Fruit fly (Drosophila melanogaster) whole organism, embryonic: ENCODE results near the gene ZnT35C.

ENCODE experiments used
- Awh ChIP-seq: fragments of 200-800 bp; sonication (Bioruptor generic); IDR thresholded peaks from 2 replicates; pipeline ENCODE4, ENCODE4 v1.3.6; 2022; ENCODE audit warnings: missing biosample characterization, missing genetic modification characterization
- CG11695 ChIP-seq: fragments of 200-800 bp; sonication (Bioruptor generic); IDR thresholded peaks from 3 replicates; pipeline ENCODE4 v1.3.6; 2022; ENCODE audit warnings: missing biosample characterization, missing genetic modification characterization
- CG12659 ChIP-seq: fragments of 200-800 bp; sonication (Bioruptor generic); optimal IDR thresholded peaks from 3 replicates; lab custom pipeline; 2017; ENCODE audit warnings: mild to moderate bottlenecking, missing biosample characterization, missing genetic modification reagents, missing genetic modification characterization
- CG13775 ChIP-seq: fragments of 200-800 bp; sonication (Bioruptor generic); optimal IDR thresholded peaks from 3 replicates; lab custom pipeline; 2017; ENCODE audit warnings: missing biosample characterization, mild to moderate bottlenecking, missing genetic modification characterization
- CG1603 ChIP-seq: fragments of 200-800 bp; sonication (Bioruptor generic); optimal IDR thresholded peaks from 2 replicates; lab custom pipeline; 2019; ENCODE audit warnings: missing biosample characterization, mild to moderate bottlenecking, missing genetic modification characterization, moderate library complexity
- CG16813 ChIP-seq: fragments of 200-800 bp; sonication (Bioruptor generic); IDR thresholded peaks from 3 replicates; pipeline ENCODE4 v1.3.6; 2022; ENCODE audit warnings: missing biosample characterization, missing genetic modification characterization; ENCODE audit not compliant: partially characterized antibody
- CG17186 ChIP-seq: fragments of 200-800 bp; sonication (Bioruptor generic); optimal IDR thresholded peaks from 3 replicates; lab custom pipeline; 2017; ENCODE audit warnings: missing biosample characterization, missing genetic modification reagents, missing genetic modification characterization
- CG17361 ChIP-seq: fragments of 200-800 bp; sonication (Bioruptor generic); IDR thresholded peaks from 3 replicates; pipeline ENCODE4 v1.3.6; 2022; ENCODE audit warnings: missing biosample characterization, missing genetic modification characterization
- CG17829 ChIP-seq: fragments of 200-800 bp; optimal IDR thresholded peaks from 2 replicates; lab custom pipeline; 2019; ENCODE audit warnings: missing biosample characterization, mild to moderate bottlenecking, missing genetic modification characterization, moderate library complexity
- CG1832 ChIP-seq: fragments of 200-800 bp; sonication (Bioruptor generic); optimal IDR thresholded peaks from 2 replicates; lab custom pipeline; 2017; ENCODE audit warnings: missing biosample characterization, mild to moderate bottlenecking, missing genetic modification characterization, inconsistent platforms
- CG2116 ChIP-seq: fragments of 200-800 bp; sonication (Bioruptor generic); optimal IDR thresholded peaks from 3 replicates; lab custom pipeline; 2018; ENCODE audit warnings: missing biosample characterization, mild to moderate bottlenecking, missing genetic modification characterization
- CG2120 ChIP-seq: fragments of 200-800 bp; sonication (Bioruptor generic); optimal IDR thresholded peaks from 3 replicates; lab custom pipeline; 2016; ENCODE audit warnings: missing biosample characterization, missing genetic modification characterization
- CG2202 ChIP-seq: fragments of 200-800 bp; sonication (Bioruptor generic); optimal IDR thresholded peaks from 2 replicates; lab custom pipeline; 2018; ENCODE audit warnings: missing biosample characterization, mild to moderate bottlenecking, missing genetic modification characterization
- CG3065 ChIP-seq: fragments of 200-800 bp; sonication (Bioruptor generic); optimal IDR thresholded peaks from 2 replicates; lab custom pipeline; 2016; ENCODE audit warnings: missing biosample characterization, missing genetic modification characterization
- CG3281 ChIP-seq: fragments of 200-800 bp; sonication (Bioruptor generic); optimal IDR thresholded peaks from 3 replicates; lab custom pipeline; 2017; ENCODE audit warnings: missing biosample characterization, mild to moderate bottlenecking, missing genetic modification characterization
- CG3838 ChIP-seq: fragments of 200-800 bp; sonication (Bioruptor generic); optimal IDR thresholded peaks from 3 replicates; lab custom pipeline; 2016; ENCODE audit warnings: missing biosample characterization, missing genetic modification characterization
- CG43689 ChIP-seq: fragments of 200-800 bp; sonication (Bioruptor generic); IDR thresholded peaks from 2 replicates; pipeline ENCODE4 v1.3.6; 2022; ENCODE audit warnings: missing biosample characterization, missing genetic modification characterization
- CG4617 ChIP-seq: fragments of 200-800 bp; sonication (Bioruptor generic); optimal IDR thresholded peaks from 3 replicates; lab custom pipeline; 2016; ENCODE audit warnings: missing biosample characterization, missing genetic modification characterization, borderline replicate concordance
- CG6654 ChIP-seq: fragments of 200-800 bp; sonication (Bioruptor generic); optimal IDR thresholded peaks from 2 replicates; lab custom pipeline; 2017; ENCODE audit warnings: missing biosample characterization, mild to moderate bottlenecking, missing genetic modification characterization
- CG6689 ChIP-seq: fragments of 200-800 bp; sonication (Bioruptor generic); IDR thresholded peaks from 2 replicates; pipeline ENCODE4 v1.3.6; 2022; ENCODE audit warnings: missing biosample characterization, missing genetic modification characterization
- CG6813 ChIP-seq: fragments of 200-800 bp; sonication (Bioruptor generic); optimal IDR thresholded peaks from 2 replicates; lab custom pipeline; 2017; ENCODE audit warnings: missing biosample characterization, missing genetic modification characterization, mild to moderate bottlenecking, moderate library complexity, missing genetic modification reagents
- CG7745 ChIP-seq: fragments of 200-800 bp; sonication (Bioruptor generic); optimal IDR thresholded peaks from 2 replicates; lab custom pipeline; 2018; ENCODE audit warnings: missing biosample characterization, mild to moderate bottlenecking, missing genetic modification characterization, moderate library complexity
- CG8359 ChIP-seq: fragments of 200-800 bp; sonication (Bioruptor generic); optimal IDR thresholded peaks from 2 replicates; lab custom pipeline; 2017; ENCODE audit warnings: missing biosample characterization, mild to moderate bottlenecking, missing genetic modification characterization, borderline replicate concordance
- CG8388 ChIP-seq: fragments of 200-800 bp; sonication (Bioruptor generic); optimal IDR thresholded peaks from 2 replicates; lab custom pipeline; 2019; ENCODE audit warnings: missing biosample characterization, mild to moderate bottlenecking, missing genetic modification characterization, moderate library complexity
- CkIIα-i1 ChIP-seq: fragments of 200-800 bp; sonication (Bioruptor generic); IDR thresholded peaks from 2 replicates; pipeline ENCODE4 v1.3.6; 2022; ENCODE audit warnings: missing biosample characterization, missing genetic modification characterization
- CoRest ChIP-seq: fragments of 200-800 bp; sonication (Bioruptor generic); optimal IDR thresholded peaks from 3 replicates; lab custom pipeline; 2018; ENCODE audit warnings: missing biosample characterization, mild to moderate bottlenecking, missing genetic modification characterization, moderate library complexity
- ERR ChIP-seq: fragments of 200-800 bp; sonication (Bioruptor generic); optimal IDR thresholded peaks from 2 replicates; lab custom pipeline; 2016; ENCODE audit warnings: missing biosample characterization, missing genetic modification characterization
- H2.0 ChIP-seq: fragments of 200-800 bp; sonication (Bioruptor generic); IDR thresholded peaks from 2 replicates; pipeline ENCODE4 v1.3.6; 2022; ENCODE audit warnings: missing biosample characterization, missing genetic modification characterization
- HLH3B ChIP-seq: fragments of 200-800 bp; sonication (Bioruptor generic); IDR thresholded peaks from 2 replicates; pipeline ENCODE4 v1.3.6; 2022; ENCODE audit warnings: missing biosample characterization, missing genetic modification characterization
- HLH4C ChIP-seq: fragments of 200-800 bp; sonication (Bioruptor generic); IDR thresholded peaks from 3 replicates; pipeline ENCODE4 v1.3.6; 2022; ENCODE audit warnings: missing biosample characterization, missing genetic modification characterization; ENCODE audit not compliant: partially characterized antibody
- Jarid2 ChIP-seq: fragments of 200-800 bp; sonication (Bioruptor generic); optimal IDR thresholded peaks from 3 replicates; lab custom pipeline; 2017; ENCODE audit warnings: mild to moderate bottlenecking, missing biosample characterization, missing genetic modification reagents, missing genetic modification characterization
- Lhr ChIP-seq: fragments of 200-800 bp; sonication (Bioruptor generic); optimal IDR thresholded peaks from 3 replicates; lab custom pipeline; 2017; ENCODE audit warnings: mild to moderate bottlenecking, missing biosample characterization, missing genetic modification reagents, missing genetic modification characterization
- Nf-YC ChIP-seq: fragments of 200-800 bp; optimal IDR thresholded peaks from 3 replicates; lab custom pipeline; 2019; ENCODE audit warnings: missing biosample characterization, mild to moderate bottlenecking, missing genetic modification characterization, moderate library complexity
- Ravus ChIP-seq: fragments of 200-800 bp; sonication (Bioruptor generic); IDR thresholded peaks from 2 replicates; pipeline ENCODE4 v1.3.6; 2022; ENCODE audit warnings: missing biosample characterization, missing genetic modification characterization
- bab2 ChIP-seq: fragments of 200-800 bp; sonication (Bioruptor generic); optimal IDR thresholded peaks from 2 replicates; lab custom pipeline; 2016; ENCODE audit warnings: missing biosample characterization, missing genetic modification characterization
- cad ChIP-seq: fragments of >200 bp; optimal IDR thresholded peaks from 2 replicates; lab custom pipeline; 2017; ENCODE audit warnings: missing biosample characterization, missing genetic modification characterization
- chif ChIP-seq, 2 experiments: fragments of 200-800 bp; sonication (Bioruptor generic); optimal IDR thresholded peaks; 3 replicates each; lab custom pipeline; 2016; ENCODE audit warnings: missing biosample characterization in 2 of 2, missing genetic modification characterization in 2 of 2
- crc ChIP-seq: fragments of 200-800 bp; sonication (Bioruptor generic); optimal IDR thresholded peaks from 2 replicates; lab custom pipeline; 2016; ENCODE audit warnings: missing biosample characterization, missing genetic modification characterization
- dmrt99B ChIP-seq: fragments of 200-800 bp; sonication (Bioruptor generic); optimal IDR thresholded peaks from 2 replicates; lab custom pipeline; 2018; ENCODE audit warnings: missing biosample characterization, mild to moderate bottlenecking, missing genetic modification characterization, moderate library complexity
- ind ChIP-seq: fragments of 200-800 bp; sonication (Bioruptor generic); optimal IDR thresholded peaks from 3 replicates; lab custom pipeline; 2016; ENCODE audit warnings: missing biosample characterization, missing genetic modification characterization
- kay ChIP-seq: fragments of 200-800 bp; sonication (Bioruptor generic); optimal IDR thresholded peaks from 2 replicates; lab custom pipeline; 2016; ENCODE audit warnings: missing biosample characterization, missing genetic modification characterization
- nerfin-1 ChIP-seq: fragments of 200-800 bp; sonication (Bioruptor generic); optimal IDR thresholded peaks from 3 replicates; lab custom pipeline; 2019; ENCODE audit warnings: missing biosample characterization, mild to moderate bottlenecking, missing genetic modification characterization, moderate library complexity
- pb ChIP-seq: fragments of 200-800 bp; sonication (Bioruptor generic); optimal IDR thresholded peaks from 3 replicates; lab custom pipeline; 2016; ENCODE audit warnings: missing biosample characterization, missing genetic modification characterization
- pnt ChIP-seq: fragments of 200-800 bp; sonication (Bioruptor generic); optimal IDR thresholded peaks from 3 replicates; lab custom pipeline; 2016; ENCODE audit warnings: missing biosample characterization, missing genetic modification characterization
- rib ChIP-seq: fragments of 200-800 bp; sonication (Bioruptor generic); IDR thresholded peaks from 2 replicates; pipeline ENCODE4 v1.3.6; 2022; ENCODE audit warnings: missing biosample characterization, missing genetic modification characterization
- sob ChIP-seq: fragments of 200-800 bp; sonication (Bioruptor generic); IDR thresholded peaks from 2 replicates; pipeline ENCODE4 v1.3.6; 2022; ENCODE audit warnings: missing biosample characterization, missing genetic modification characterization
- toy ChIP-seq: fragments of 200-800 bp; sonication (Bioruptor generic); IDR thresholded peaks from 2 replicates; pipeline ENCODE4 v1.3.6; 2022; ENCODE audit warnings: missing biosample characterization, missing genetic modification characterization
- trem ChIP-seq: fragments of 200-800 bp; optimal IDR thresholded peaks from 3 replicates; lab custom pipeline; 2019; ENCODE audit warnings: missing biosample characterization, mild to moderate bottlenecking, missing genetic modification characterization, moderate library complexity
- twi ChIP-seq: fragments of 200-800 bp; optimal IDR thresholded peaks from 2 replicates; lab custom pipeline; 2019; ENCODE audit warnings: missing biosample characterization, mild to moderate bottlenecking, missing genetic modification characterization, moderate library complexity
- z ChIP-seq: fragments of 200-800 bp; sonication (Bioruptor generic); IDR thresholded peaks from 3 replicates; pipeline ENCODE4 v1.3.6; 2022; ENCODE audit warnings: missing biosample characterization, missing genetic modification characterization

The ZnT35C gene

DNA sequence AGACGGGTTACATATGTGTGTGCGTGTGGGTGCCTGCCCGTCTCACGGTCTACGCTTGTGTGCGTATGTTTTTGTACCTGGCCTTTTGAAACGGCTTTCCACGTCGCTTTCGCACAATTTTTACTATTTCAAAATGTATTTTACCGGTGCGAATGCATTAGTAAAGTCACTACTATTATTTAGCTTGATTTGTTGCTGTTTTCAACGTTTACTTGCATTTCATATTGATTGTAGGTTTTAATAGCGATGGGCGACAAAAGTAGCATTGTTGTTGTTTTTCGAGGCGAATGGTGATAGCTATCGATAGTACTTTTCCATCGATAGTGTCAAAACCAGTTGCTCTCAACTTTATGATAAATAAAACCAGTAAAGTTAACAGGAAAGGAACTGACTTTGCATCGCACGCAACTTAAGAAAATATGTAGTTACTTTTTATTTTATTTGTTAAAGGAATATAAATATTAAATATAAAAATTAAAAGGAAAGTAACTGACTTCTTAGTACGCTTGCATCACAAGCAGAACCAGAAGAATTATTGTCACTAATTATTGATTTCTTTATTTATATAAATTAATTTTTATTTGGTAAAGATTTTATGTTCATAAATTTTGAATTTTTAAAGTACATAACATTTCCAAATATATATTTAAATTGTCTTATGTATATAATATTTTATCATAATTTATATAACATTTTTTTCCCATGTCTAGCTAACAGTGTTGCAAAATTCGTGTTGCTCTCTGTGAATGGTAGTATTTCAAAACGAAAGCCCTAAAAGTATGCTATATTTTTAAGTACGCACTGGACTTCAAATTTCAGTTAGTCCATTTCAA lies 24.5 kb upstream of the ZnT35C start, which contains the start of gene Cul3 (continued):
- no peak for TF ChIP-seq sob (GFP tag; lab: Robert Waterston, UW)
- TF ChIP-seq HLH3B (GFP tag; lab: Robert Waterston, UW), result no peak
- TF ChIP-seq z (GFP tag; lab: Robert Waterston, UW), result no peak
- TF ChIP-seq CG6689 (GFP tag; lab: Robert Waterston, UW), result no peak
- TF ChIP-seq CG2120, result no peak
- TF ChIP-seq bab2 (GFP tag; lab: Kevin White, UChicago), result no peak
- TF ChIP-seq CG6654 (GFP tag; lab: Kevin White, UChicago), result no peak
- TF ChIP-seq nerfin-1, result no peak
- TF ChIP-seq CG8388, result no peak
- no peak for TF ChIP-seq CG6813
- no peak for TF ChIP-seq ind
- peak; percentile 61 for TF ChIP-seq CG4617 (GFP tag; lab: Kevin White, UChicago)
- TF ChIP-seq pnt, result no peak
- no peak for TF ChIP-seq crc
- TF ChIP-seq trem (tag; lab: Kevin White, UChicago), result no peak
- no peak for TF ChIP-seq kay (GFP tag; lab: Kevin White, UChicago)
- no peak for TF ChIP-seq Ravus
- no peak for TF ChIP-seq rib (GFP tag; lab: Robert Waterston, UW)
- peak; percentile 52 for TF ChIP-seq Nf-YC
- no peak for TF ChIP-seq CG1832 (GFP tag; lab: Kevin White, UChicago)
- TF ChIP-seq chif (GFP tag; optimal IDR thresholded peaks at IDR 0.05; lab: Kevin White, UChicago), result no peak
- no peak for TF ChIP-seq twi (tag; lab: Kevin White, UChicago)
- no peak for TF ChIP-seq CG2202 (tag; lab: Kevin White, UChicago)
- peak; percentile 62 for TF ChIP-seq CG13775 (GFP tag; lab: Kevin White, UChicago)
- TF ChIP-seq CG43689 (GFP tag; lab: Robert Waterston, UW), result no peak
- peak; percentile 21 for TF ChIP-seq CG12659 (GFP tag; lab: Kevin White, UChicago)
- TF ChIP-seq H2.0 (GFP tag; lab: Robert Waterston, UW), result no peak
- TF ChIP-seq CG11695 (GFP tag; lab: Robert Waterston, UW), result no peak
- peak; percentile 8 for TF ChIP-seq Lhr (GFP tag; lab: Kevin White, UChicago)
- TF ChIP-seq toy, result no peak
- no peak for TF ChIP-seq dmrt99B (tag; lab: Kevin White, UChicago)
- no peak for TF ChIP-seq pb
- peak; percentile 38 for TF ChIP-seq CoRest (tag; lab: Kevin White, UChicago)
- no peak for TF ChIP-seq CkIIα-i1
- TF ChIP-seq Awh, result no peak
- TF ChIP-seq CG7745, result no peak
- peak; percentile 28 for TF ChIP-seq CG2116
- TF ChIP-seq CG17186 (GFP tag; lab: Kevin White, UChicago), result peak; percentile 1
- no peak for TF ChIP-seq CG3281 (GFP tag; lab: Kevin White, UChicago)
- peak; percentile 44 for TF ChIP-seq CG17829
- TF ChIP-seq cad (GFP tag; lab: Kevin White, UChicago), result no peak
- TF ChIP-seq CG3838 (GFP tag; lab: Kevin White, UChicago), result no peak
- peak; percentile 86 for TF ChIP-seq CG16813 (GFP tag; lab: Robert Waterston, UW)
- no peak for TF ChIP-seq CG8359
- TF ChIP-seq Jarid2 (GFP tag; lab: Kevin White, UChicago), result no peak
- TF ChIP-seq ERR (GFP tag; lab: Kevin White, UChicago), result no peak
- TF ChIP-seq CG1603 (tag; lab: Kevin White, UChicago), result peak; percentile 25
- peak; percentile 47; the same call in 1 of the 3 replicates for TF ChIP-seq CG17361 (GFP tag; lab: Robert Waterston, UW)
- peak; percentile 70 for TF ChIP-seq HLH4C
- TF ChIP-seq CG3065, result no peak
